Fruit fly (Drosophila melanogaster) whole organism, wandering third instar larva: Measurements from ENCODE around the gene CG42853.

Experiments
- CrebA ChIP-seq: fragments of 200-800 bp; sonication (Bioruptor generic); optimal IDR thresholded peaks from 2 replicates; lab custom pipeline; 2016; ENCODE audit warnings: missing biosample characterization, mild to moderate bottlenecking, missing genetic modification characterization, borderline replicate concordance
- Dfd ChIP-seq: fragments of >200 bp; optimal IDR thresholded peaks from 2 replicates; lab custom pipeline; 2017; ENCODE audit warnings: missing biosample characterization, missing genetic modification characterization
- Mio ChIP-seq: sonication (Bioruptor generic); optimal IDR thresholded peaks from 2 replicates; lab custom pipeline; 2016; ENCODE audit warnings: missing biosample characterization, missing genetic modification characterization
- Myc ChIP-seq: fragments of >200 bp; optimal IDR thresholded peaks from 2 replicates; lab custom pipeline; 2017
- Rel ChIP-seq, 2 experiments: fragments of 200-800 bp; sonication (Bioruptor generic) in 1 of 2; optimal IDR thresholded peaks; 2 replicates in 1 of 2; 3 replicates in 1 of 2; lab custom pipeline; 2016 to 2019; ENCODE audit warnings: mild to moderate bottlenecking in 2 of 2, missing biosample characterization in 2 of 2, missing genetic modification characterization in 2 of 2, moderate library complexity in 1 of 2
- Sp1 ChIP-seq: fragments of 200-800 bp; sonication (Bioruptor generic); optimal IDR thresholded peaks from 3 replicates; lab custom pipeline; 2019; ENCODE audit warnings: missing biosample characterization, mild to moderate bottlenecking, missing genetic modification characterization, moderate library complexity
- br ChIP-seq: fragments of 200-800 bp; sonication (Bioruptor generic); optimal IDR thresholded peaks from 2 replicates; lab custom pipeline; 2016; ENCODE audit warnings: missing biosample characterization, missing genetic modification characterization
- h ChIP-seq: fragments of 200-800 bp; sonication (Bioruptor generic); optimal IDR thresholded peaks from 3 replicates; lab custom pipeline; 2016; ENCODE audit warnings: missing biosample characterization, mild to moderate bottlenecking, missing genetic modification characterization
- lola ChIP-seq: fragments of >200 bp; optimal IDR thresholded peaks from 2 replicates; lab custom pipeline; 2017; ENCODE audit warnings: missing biosample characterization, missing genetic modification characterization
- psq ChIP-seq: fragments of 200-800 bp; sonication (Bioruptor generic); optimal IDR thresholded peaks from 3 replicates; lab custom pipeline; 2017; ENCODE audit warnings: missing biosample characterization, mild to moderate bottlenecking, missing genetic modification characterization, moderate library complexity
- woc ChIP-seq: sonication (Bioruptor generic); optimal IDR thresholded peaks from 2 replicates; lab custom pipeline; 2016; ENCODE audit warnings: missing biosample characterization, mild to moderate bottlenecking, missing genetic modification characterization

dm6 chr3L:18161175-18161574, 39.4 kb upstream of the CG42853 start:
- TF ChIP-seq Sp1 (no peak), br (no peak), lola (GFP tag; lab: Kevin White, UChicago) (no peak), woc (GFP tag; lab: Kevin White, UChicago) (no peak), Myc (lab: Kevin White, UChicago) (no peak), psq (no peak), Dfd (GFP tag; lab: Kevin White, UChicago) (no peak), Mio (GFP tag; lab: Kevin White, UChicago) (no peak), CrebA (GFP tag; lab: Kevin White, UChicago) (no peak), Rel (GFP tag; optimal IDR thresholded peaks at IDR 0.05; lab: Kevin White, UChicago) (no peak), Rel (tag; optimal IDR thresholded peaks at IDR 0.05; lab: Kevin White, UChicago) (no peak), h (GFP tag; lab: Kevin White, UChicago) (no peak)
